Fruit fly (Drosophila melanogaster): Measurements from ENCODE around the gene CG33080.
A peak's percentile ranks its signal among the peaks of the same experiment; 100 is the strongest.

Gene CG33080

DNA sequence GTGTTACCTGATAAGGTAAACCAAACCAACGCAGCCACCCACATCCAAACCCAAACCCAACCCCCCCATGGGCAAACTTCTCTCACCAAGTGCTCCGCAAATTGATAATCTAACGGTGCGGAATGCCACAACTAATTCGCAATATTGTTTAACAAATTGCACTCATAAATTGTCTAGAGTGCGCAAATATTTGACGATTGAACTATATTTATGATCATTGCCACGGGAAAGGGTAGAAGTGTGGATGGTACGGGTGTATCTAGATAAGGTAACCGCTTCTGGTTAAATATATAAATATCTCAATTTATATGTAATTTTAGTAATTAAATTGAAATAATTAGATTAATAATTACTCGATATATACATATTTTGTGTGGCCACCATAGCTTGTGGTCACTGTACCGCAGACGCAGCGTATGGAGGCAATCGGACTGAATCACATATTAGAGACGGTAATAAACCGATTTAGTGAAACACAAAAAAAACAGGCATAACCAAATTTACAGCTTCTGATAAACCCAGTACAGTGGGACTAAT lies 966 bp upstream of the CG33080 start (continued):
- peak; percentile 38; the same call in 1 of the 2 replicates for TF ChIP-seq E2f2 (GFP tag; IDR thresholded peaks at IDR 0.05)
- no peak for TF ChIP-seq gsb-n (tag; optimal IDR thresholded peaks at IDR 0.05)
- no peak for TF ChIP-seq CG31365 (tag; optimal IDR thresholded peaks at IDR 0.05)
- no peak for TF ChIP-seq ato (GFP tag; IDR thresholded peaks at IDR 0.05; ENCODE audit: partially characterized antibody)
- peak; percentile 53 for TF ChIP-seq CG34376 (GFP tag; optimal IDR thresholded peaks at IDR 0.05)
- TF ChIP-seq rib (GFP tag; IDR thresholded peaks at IDR 0.05), result peak; percentile 84
- TF ChIP-seq Adf1 (GFP tag; IDR thresholded peaks at IDR 0.05), result peak; percentile 50
- TF ChIP-seq klu (GFP tag; IDR thresholded peaks at IDR 0.05), result no peak
- TF ChIP-seq yki (optimal IDR thresholded peaks at IDR 0.05), result no peak
- peak; percentile 65 for TF ChIP-seq CG6689 (GFP tag; IDR thresholded peaks at IDR 0.05)
- TF ChIP-seq sim (GFP tag; IDR thresholded peaks at IDR 0.05), result no peak
- TF ChIP-seq CG17912 (GFP tag; optimal IDR thresholded peaks at IDR 0.05), result no peak
- no peak; the same call in 1 of the 2 replicates for TF ChIP-seq chm (GFP tag; IDR thresholded peaks at IDR 0.05)
- TF ChIP-seq Mrtf (GFP tag; IDR thresholded peaks at IDR 0.05), result 0 out of 3 replicates have a peak, but pooled peaks have one; percentile 57
- TF ChIP-seq zen (tag; optimal IDR thresholded peaks at IDR 0.05), result no peak
- TF ChIP-seq emc (GFP tag; optimal IDR thresholded peaks at IDR 0.05), result no peak
- TF ChIP-seq nom (GFP tag; optimal IDR thresholded peaks at IDR 0.05), result no peak
- peak; percentile 37 for TF ChIP-seq CG1233 (GFP tag; optimal IDR thresholded peaks at IDR 0.05)
- TF ChIP-seq TFAM (GFP tag; optimal IDR thresholded peaks at IDR 0.05), result no peak
- TF ChIP-seq Optix (GFP tag; IDR thresholded peaks at IDR 0.05), result peak; percentile 23; the same call in 1 of the 3 replicates
- no peak for TF ChIP-seq Side (GFP tag; optimal IDR thresholded peaks at IDR 0.05)
- TF ChIP-seq ash1 (GFP tag; optimal IDR thresholded peaks at IDR 0.05), result no peak
- TF ChIP-seq CG9876 (GFP tag; optimal IDR thresholded peaks at IDR 0.05), result no peak
- TF ChIP-seq Chrac-16 (GFP tag; optimal IDR thresholded peaks at IDR 0.05), result peak; percentile 37
- TF ChIP-seq onecut (GFP tag; IDR thresholded peaks at IDR 0.05), result no peak
- TF ChIP-seq CG4424 (GFP tag; optimal IDR thresholded peaks at IDR 0.05), result peak; percentile 17
- peak; percentile 23 for TF ChIP-seq CG12104 (GFP tag; optimal IDR thresholded peaks at IDR 0.05)
- no peak for TF ChIP-seq CG1529 (GFP tag; optimal IDR thresholded peaks at IDR 0.05)
- peak; percentile 25; the same call in 1 of the 2 replicates for TF ChIP-seq cas (GFP tag; IDR thresholded peaks at IDR 0.05)
- no peak for TF ChIP-seq CG10654 (GFP tag; optimal IDR thresholded peaks at IDR 0.05)
- no peak for TF ChIP-seq CHES-1-like (GFP tag; optimal IDR thresholded peaks at IDR 0.05)
- TF ChIP-seq ems (GFP tag; optimal IDR thresholded peaks at IDR 0.05), result no peak
- no peak for TF ChIP-seq CG33213 (GFP tag; optimal IDR thresholded peaks at IDR 0.05)
- no peak for TF ChIP-seq Kr (GFP tag; optimal IDR thresholded peaks at IDR 0.05)
- TF ChIP-seq Ets97D (GFP tag; optimal IDR thresholded peaks at IDR 0.05), result no peak
- TF ChIP-seq CG6654 (GFP tag; optimal IDR thresholded peaks at IDR 0.05), result no peak
- peak; percentile 58 for TF ChIP-seq Fer2 (tag; optimal IDR thresholded peaks at IDR 0.05)
- TF ChIP-seq dan (GFP tag; IDR thresholded peaks at IDR 0.05), result no peak
- peak in 1 of 2 experiments; percentile 33 for TF ChIP-seq bsh (GFP tag; optimal IDR thresholded peaks at IDR 0.05)
- TF ChIP-seq gt (GFP tag; IDR thresholded peaks at IDR 0.05), result no peak
- peak; percentile 64 for TF ChIP-seq unpg (GFP tag; optimal IDR thresholded peaks at IDR 0.05)
- peak; percentile 51; the same call in 1 of the 2 replicates for TF ChIP-seq Poxn (GFP tag; IDR thresholded peaks at IDR 0.05)
- no peak for TF ChIP-seq ken (GFP tag; IDR thresholded peaks at IDR 0.05)
- no peak for TF ChIP-seq CG2129 (GFP tag; IDR thresholded peaks at IDR 0.05; ENCODE audit: partially characterized antibody)
- peak; percentile 63; the same call in 1 of the 3 replicates for TF ChIP-seq ci (GFP tag; IDR thresholded peaks at IDR 0.05)
- peak; percentile 61; the same call in 1 of the 2 replicates for TF ChIP-seq CG17612 (GFP tag; IDR thresholded peaks at IDR 0.05)
- TF ChIP-seq da (GFP tag; optimal IDR thresholded peaks at IDR 0.05), result no peak
- no peak for TF ChIP-seq CG10565 (GFP tag; optimal IDR thresholded peaks at IDR 0.05)
- peak; percentile 2 for TF ChIP-seq org-1 (GFP tag; optimal IDR thresholded peaks at IDR 0.05)
- no peak for TF ChIP-seq CG10431 (GFP tag; optimal IDR thresholded peaks at IDR 0.05)
- TF ChIP-seq inv (GFP tag; IDR thresholded peaks at IDR 0.05; ENCODE audit: partially characterized antibody), result no peak
- peak; percentile 32 for TF ChIP-seq CG12219 (GFP tag; optimal IDR thresholded peaks at IDR 0.05)

Measured in whole organism, embryonic.